Worm (Caenorhabditis elegans) whole organism, L1 larva: ENCODE results near the gene Y66C5A.1.

Experiments
- C34B4.2 ChIP-seq: sonication (generic microtip); optimal IDR thresholded peaks from 2 replicates; lab custom pipeline; 2017; ENCODE audit warnings: mild to moderate bottlenecking, missing genetic modification characterization, missing compliant biosample characterization
- Y116A8C.19 ChIP-seq: sonication (generic microtip); optimal IDR thresholded peaks from 2 replicates; lab custom pipeline; 2016; ENCODE audit warnings: missing compliant biosample characterization, missing genetic modification characterization, borderline replicate concordance
- aly-2 ChIP-seq: fragments of 150-350 bp; optimal IDR thresholded peaks from 2 replicates; lab custom pipeline; 2014; ENCODE audit warnings: missing biosample characterization, missing genetic modification characterization
- ama-1 ChIP-seq: fragments of 150-350 bp; optimal IDR thresholded peaks from 2 replicates; lab custom pipeline; 2014
- blmp-1 ChIP-seq: fragments of 150-350 bp; optimal IDR thresholded peaks from 2 replicates; lab custom pipeline; 2014; ENCODE audit warnings: missing biosample characterization, missing genetic modification characterization
- ceh-63 ChIP-seq: fragments of 200-800 bp; sonication (Bioruptor generic); optimal IDR thresholded peaks from 2 replicates; lab custom pipeline; 2018; ENCODE audit warnings: mild to moderate bottlenecking, missing genetic modification characterization, missing compliant biosample characterization
- ceh-82 ChIP-seq, 3 experiments: fragments of 150-350 bp in 1 of 3; sonication (generic microtip) in 2 of 3; optimal IDR thresholded peaks; 2 replicates each; lab custom pipeline; 2014 to 2017; ENCODE audit warnings: missing biosample characterization in 3 of 3, missing genetic modification characterization in 3 of 3
- ceh-88 ChIP-seq: fragments of 200-800 bp; sonication (Bioruptor generic); IDR thresholded peaks from 2 replicates; pipeline ENCODE4 v1.3.6; 2022; ENCODE audit warnings: missing genetic modification characterization, missing compliant biosample characterization
- ces-1 ChIP-seq: fragments of 150-350 bp; optimal IDR thresholded peaks from 2 replicates; lab custom pipeline; 2014; ENCODE audit warnings: missing biosample characterization, missing genetic modification reagents, missing genetic modification characterization
- dpl-1 ChIP-seq, 3 experiments: fragments of 150-350 bp in 2 of 3; sonication (generic microtip) in 1 of 3; optimal IDR thresholded peaks; 2 replicates each; lab custom pipeline; 2014 to 2017; ENCODE audit warnings: missing biosample characterization in 3 of 3, missing genetic modification characterization in 3 of 3, missing genetic modification reagents in 3 of 3
- dsc-1 ChIP-seq: sonication (generic microtip); optimal IDR thresholded peaks from 2 replicates; lab custom pipeline; 2016; ENCODE audit warnings: mild to moderate bottlenecking, missing genetic modification characterization, missing compliant biosample characterization
- efl-1 ChIP-seq, 4 experiments: fragments of 150-350 bp; optimal IDR thresholded peaks in 3 of 4; peaks in 1 of 4; 1 replicate in 1 of 4; 2 replicates in 3 of 4; lab custom pipeline; 2014; ENCODE audit warnings: missing biosample characterization in 2 of 4, missing genetic modification characterization in 2 of 4, missing genetic modification reagents in 2 of 4
- efl-3 ChIP-seq: fragments of 200-800 bp; sonication (Bioruptor generic); optimal IDR thresholded peaks from 2 replicates; lab custom pipeline; 2018; ENCODE audit warnings: mild to moderate bottlenecking, missing genetic modification characterization, missing compliant biosample characterization
- elt-3 ChIP-seq, 6 experiments: fragments of 150-350 bp in 1 of 6; sonication (generic microtip); optimal IDR thresholded peaks; 2 replicates each; lab custom pipeline; 2017 to 2018; ENCODE audit warnings: missing biosample characterization in 6 of 6, missing genetic modification characterization in 6 of 6, inconsistent platforms in 1 of 6
- ets-5 ChIP-seq: fragments of 200-800 bp; sonication (Bioruptor generic); IDR thresholded peaks from 2 replicates; pipeline ENCODE4 v1.3.6; 2022; ENCODE audit warnings: missing genetic modification characterization, missing compliant biosample characterization
- fkh-10 ChIP-seq: sonication (generic microtip); optimal IDR thresholded peaks from 2 replicates; lab custom pipeline; 2017; ENCODE audit warnings: missing biosample characterization, missing genetic modification reagents, missing genetic modification characterization
- fkh-4 ChIP-seq: sonication (generic microtip); optimal IDR thresholded peaks from 2 replicates; lab custom pipeline; 2016; ENCODE audit warnings: missing compliant biosample characterization, missing genetic modification characterization, borderline replicate concordance
- grh-1 ChIP-seq: fragments of 200-800 bp; sonication (Bioruptor generic); IDR thresholded peaks from 2 replicates; pipeline ENCODE4 v1.3.6; 2022; ENCODE audit warnings: missing genetic modification reagents, missing genetic modification characterization, missing compliant biosample characterization
- hlh-4 ChIP-seq: sonication (generic microtip); optimal IDR thresholded peaks from 2 replicates; lab custom pipeline; 2016; ENCODE audit warnings: mild to moderate bottlenecking, missing genetic modification characterization, missing compliant biosample characterization
- hpl-2 ChIP-seq: fragments of 150-350 bp; optimal IDR thresholded peaks from 2 replicates; lab custom pipeline; 2014; ENCODE audit warnings: missing biosample characterization, missing genetic modification reagents, missing genetic modification characterization
- jun-1 ChIP-seq: fragments of 150-350 bp; optimal IDR thresholded peaks from 2 replicates; lab custom pipeline; 2014; ENCODE audit warnings: missing biosample characterization, missing genetic modification reagents, missing genetic modification characterization
- lin-13 ChIP-seq: fragments of 150-350 bp; optimal IDR thresholded peaks from 2 replicates; lab custom pipeline; 2014; ENCODE audit warnings: missing biosample characterization, missing genetic modification reagents, missing genetic modification characterization
- lin-15B ChIP-seq: fragments of 150-350 bp; sonication (generic microtip); optimal IDR thresholded peaks from 3 replicates; lab custom pipeline; 2014; ENCODE audit warnings: missing biosample characterization, missing genetic modification characterization
- lin-35 ChIP-seq, 2 experiments: fragments of 150-350 bp; optimal IDR thresholded peaks; 2 replicates each; lab custom pipeline; 2014; ENCODE audit warnings: missing biosample characterization in 2 of 2, missing genetic modification characterization in 2 of 2, missing genetic modification reagents in 2 of 2
- lin-39 ChIP-seq: fragments of 150-350 bp; optimal IDR thresholded peaks from 2 replicates; lab custom pipeline; 2014; ENCODE audit warnings: missing biosample characterization, missing genetic modification reagents, missing genetic modification characterization
- mab-9 ChIP-seq: fragments of 200-800 bp; sonication (Bioruptor generic); IDR thresholded peaks from 2 replicates; pipeline ENCODE4 v1.3.6; 2022; ENCODE audit warnings: missing genetic modification reagents, missing genetic modification characterization, missing compliant biosample characterization
- mdl-1 ChIP-seq, 2 experiments: fragments of 150-350 bp; optimal IDR thresholded peaks; 2 replicates each; lab custom pipeline; 2014 to 2017; ENCODE audit warnings: missing biosample characterization in 2 of 2, missing genetic modification characterization in 2 of 2, inconsistent platforms in 1 of 2
- mef-2 ChIP-seq: fragments of 150-350 bp; optimal IDR thresholded peaks from 2 replicates; lab custom pipeline; 2014; ENCODE audit warnings: missing biosample characterization, missing genetic modification characterization
- mep-1 ChIP-seq: fragments of 150-350 bp; optimal IDR thresholded peaks from 2 replicates; lab custom pipeline; 2014; ENCODE audit warnings: missing biosample characterization, missing genetic modification characterization
- nhr-11 ChIP-seq: fragments of 150-350 bp; optimal IDR thresholded peaks from 2 replicates; lab custom pipeline; 2014; ENCODE audit warnings: missing biosample characterization, missing genetic modification characterization
- nhr-12 ChIP-seq: sonication (generic microtip); optimal IDR thresholded peaks from 2 replicates; lab custom pipeline; 2017; ENCODE audit warnings: missing biosample characterization, missing genetic modification characterization
- nhr-237 ChIP-seq: fragments of 150-350 bp; optimal IDR thresholded peaks from 2 replicates; lab custom pipeline; 2014; ENCODE audit warnings: missing biosample characterization, missing genetic modification characterization
- nhr-28 ChIP-seq: fragments of 150-350 bp; optimal IDR thresholded peaks from 2 replicates; lab custom pipeline; 2014; ENCODE audit warnings: missing biosample characterization, missing genetic modification characterization
- nhr-71 ChIP-seq: sonication (generic microtip); optimal IDR thresholded peaks from 2 replicates; lab custom pipeline; 2016; ENCODE audit warnings: mild to moderate bottlenecking, missing genetic modification characterization, moderate library complexity, missing compliant biosample characterization
- nhr-76 ChIP-seq: sonication (generic microtip); optimal IDR thresholded peaks from 2 replicates; lab custom pipeline; 2017; ENCODE audit warnings: missing biosample characterization, missing genetic modification characterization
- nhr-77 ChIP-seq: fragments of 150-350 bp; optimal IDR thresholded peaks from 2 replicates; lab custom pipeline; 2014; ENCODE audit warnings: missing biosample characterization, missing genetic modification characterization
- nhr-85 ChIP-seq: sonication (generic microtip); peaks from one replicate; lab custom pipeline; 2016; ENCODE audit warnings: missing genetic modification characterization, inconsistent platforms, missing compliant biosample characterization
- nhr-90 ChIP-seq: sonication (generic microtip); optimal IDR thresholded peaks from 2 replicates; lab custom pipeline; 2016; ENCODE audit warnings: mild to moderate bottlenecking, missing genetic modification characterization, missing compliant biosample characterization; ENCODE audit not compliant: poor library complexity
- pag-3 ChIP-seq: sonication (generic microtip); optimal IDR thresholded peaks from 2 replicates; lab custom pipeline; 2017; ENCODE audit warnings: missing genetic modification characterization, mild to moderate bottlenecking, missing compliant biosample characterization, antibody characterized with exemption, borderline replicate concordance; ENCODE audit not compliant: insufficient read depth
- pqm-1 ChIP-seq: sonication (generic microtip); optimal IDR thresholded peaks from 3 replicates; lab custom pipeline; 2017; ENCODE audit warnings: missing biosample characterization, missing genetic modification characterization
- rnt-1 ChIP-seq: sonication (generic microtip); optimal IDR thresholded peaks from 2 replicates; lab custom pipeline; 2016; ENCODE audit warnings: mild to moderate bottlenecking, missing genetic modification characterization, moderate library complexity, missing compliant biosample characterization
- skn-1 ChIP-seq: fragments of 150-350 bp; optimal IDR thresholded peaks from 2 replicates; lab custom pipeline; 2014; ENCODE audit warnings: missing biosample characterization, missing genetic modification characterization
- sup-37 ChIP-seq: fragments of 200-800 bp; sonication (Bioruptor generic); optimal IDR thresholded peaks from 2 replicates; lab custom pipeline; 2018; ENCODE audit warnings: mild to moderate bottlenecking, missing genetic modification characterization, missing compliant biosample characterization
- swsn-7 ChIP-seq: sonication (generic microtip); optimal IDR thresholded peaks from 2 replicates; lab custom pipeline; 2016; ENCODE audit warnings: missing genetic modification characterization, missing compliant biosample characterization
- tbx-2 ChIP-seq: sonication (generic microtip); optimal IDR thresholded peaks from 2 replicates; lab custom pipeline; 2016; ENCODE audit warnings: missing genetic modification characterization, missing compliant biosample characterization
- tlp-1 ChIP-seq: fragments of 150-350 bp; optimal IDR thresholded peaks from 2 replicates; lab custom pipeline; 2014; ENCODE audit warnings: missing biosample characterization, missing genetic modification characterization
- unc-130 ChIP-seq: fragments of 150-350 bp; optimal IDR thresholded peaks from 2 replicates; lab custom pipeline; 2017; ENCODE audit warnings: missing biosample characterization, missing genetic modification characterization, inconsistent platforms
- unc-30 ChIP-seq: sonication (generic microtip); optimal IDR thresholded peaks from 2 replicates; lab custom pipeline; 2017; ENCODE audit warnings: missing biosample characterization, missing genetic modification characterization
- unc-62 ChIP-seq: fragments of 150-350 bp; optimal IDR thresholded peaks from 2 replicates; lab custom pipeline; 2014; ENCODE audit warnings: missing biosample characterization, missing genetic modification reagents, missing genetic modification characterization
- xbp-1 ChIP-seq: sonication (generic microtip); optimal IDR thresholded peaks from 2 replicates; lab custom pipeline; 2016; ENCODE audit warnings: missing genetic modification characterization, missing compliant biosample characterization
- zag-1 ChIP-seq: fragments of 150-350 bp; optimal IDR thresholded peaks from 2 replicates; lab custom pipeline; 2014; ENCODE audit warnings: missing biosample characterization, missing genetic modification characterization
- zip-4 ChIP-seq: fragments of 200-800 bp; sonication (Bioruptor generic); optimal IDR thresholded peaks from 2 replicates; lab custom pipeline; 2018; ENCODE audit warnings: mild to moderate bottlenecking, missing genetic modification characterization, moderate library complexity, missing compliant biosample characterization
- ztf-4 ChIP-seq: fragments of 150-350 bp; optimal IDR thresholded peaks from 2 replicates; lab custom pipeline; 2014; ENCODE audit warnings: missing biosample characterization, missing genetic modification characterization

Y66C5A.1 gene

ce11 chrX:14489945-14490344, 34.6 kb upstream of the Y66C5A.1 start, which contains the start of gene his-24 (continued):
- TF ChIP-seq Y116A8C.19 (no peak), unc-30 (tag; lab: Kevin White, UChicago) (no peak), nhr-11 (tag; lab: Kevin White, UChicago) (no peak), dsc-1 (tag; lab: Kevin White, UChicago) (peak; percentile 58), aly-2 (tag; lab: Kevin White, UChicago) (no peak), ceh-63 (no peak), fkh-10 (peak; percentile 50), jun-1 (peak; percentile 83), elt-3 (tag; optimal IDR thresholded peaks at IDR 0.05; lab: Kevin White, UChicago) (peak in 2 of 6 experiments; percentile 9 to 56), zag-1 (no peak), nhr-76 (tag; lab: Kevin White, UChicago) (no peak), efl-1 (optimal IDR thresholded peaks at IDR 0.05; lab: Kevin White, UChicago) (peak; percentile 46 to 48), efl-1 (GFP tag; optimal IDR thresholded peaks at IDR 0.05 in 1 of 2; lab: Kevin White, UChicago) (peak in 1 of 2 experiments; percentile 53), swsn-7 (tag; lab: Kevin White, UChicago) (peak; percentile 97), unc-62 (no peak), grh-1 (GFP tag; lab: Robert Waterston, UW) (peak; percentile 68), hpl-2 (no peak), mef-2 (no peak), mep-1 (peak; percentile 35), efl-3 (peak; percentile 39), blmp-1 (tag; lab: Kevin White, UChicago) (peak; percentile 5), xbp-1 (tag; lab: Kevin White, UChicago) (peak; percentile 68), lin-35 (GFP tag; optimal IDR thresholded peaks at IDR 0.05; lab: Kevin White, UChicago) (peak; percentile 39 to 73), dpl-1 (GFP tag; optimal IDR thresholded peaks at IDR 0.05; lab: Kevin White, UChicago) (peak in 2 of 3 experiments; percentile 27 to 49), pqm-1 (tag; lab: Kevin White, UChicago) (no peak), sup-37 (peak; percentile 43), nhr-85 (tag; lab: Kevin White, UChicago) (peak; percentile 85), pag-3 (tag; lab: Kevin White, UChicago) (no peak), ztf-4 (tag; lab: Kevin White, UChicago) (no peak), nhr-71 (tag; lab: Kevin White, UChicago) (peak; percentile 84), ceh-82 (tag; optimal IDR thresholded peaks at IDR 0.05; lab: Kevin White, UChicago) (peak; percentile 45 to 87 (median 48)), ama-1 (lab: Kevin White, UChicago) (peak; percentile 74), rnt-1 (tag; lab: Kevin White, UChicago) (peak; percentile 75), fkh-4 (tag; lab: Kevin White, UChicago) (no peak), lin-15B (tag; lab: Kevin White, UChicago) (no peak), nhr-12 (tag; lab: Kevin White, UChicago) (no peak), unc-130 (tag; lab: Kevin White, UChicago) (no peak), ceh-88 (GFP tag; lab: Robert Waterston, UW) (no peak), nhr-237 (no peak), hlh-4 (tag; lab: Kevin White, UChicago) (no peak), ces-1 (GFP tag; lab: Kevin White, UChicago) (no peak), mdl-1 (tag; optimal IDR thresholded peaks at IDR 0.05; lab: Kevin White, UChicago) (peak in 1 of 2 experiments; percentile 46), C34B4.2 (no peak), skn-1 (peak; percentile 43), mab-9 (GFP tag; lab: Robert Waterston, UW) (peak; percentile 65), tlp-1 (tag; lab: Kevin White, UChicago) (no peak), lin-39 (tag; lab: Kevin White, UChicago) (peak; percentile 14), nhr-28 (no peak), tbx-2 (peak; percentile 72), nhr-77 (tag; lab: Kevin White, UChicago) (peak; percentile 55), nhr-90 (peak; percentile 62), ets-5 (GFP tag; lab: Robert Waterston, UW) (no peak), zip-4 (GFP tag; lab: Kevin White, UChicago) (no peak), lin-13 (GFP tag; lab: Kevin White, UChicago) (peak; percentile 52)
